Worm (Caenorhabditis elegans): ENCODE data around the gene rop-1.

The rop-1 gene

DNA sequence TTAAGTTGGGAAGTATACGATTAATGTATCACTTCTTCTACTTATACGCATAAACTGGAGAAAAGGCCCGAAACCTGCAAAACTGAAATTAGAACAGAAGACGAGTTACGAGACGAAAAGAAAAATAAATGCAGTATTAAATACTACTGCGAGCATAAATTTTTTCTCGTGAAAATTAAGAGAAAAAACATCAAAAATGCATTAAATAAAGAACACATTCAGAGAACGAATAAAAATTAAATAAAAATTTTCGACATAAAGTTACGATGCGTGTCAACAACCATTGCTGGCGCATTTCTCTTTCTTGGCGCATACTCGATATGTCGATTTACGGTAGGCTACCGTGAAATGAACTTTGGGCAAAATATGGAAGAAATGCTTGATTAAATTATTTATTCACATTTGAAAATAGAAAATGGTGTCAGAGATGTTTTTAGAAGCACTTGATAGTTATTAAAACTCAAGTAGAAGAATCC, 50.0 kb downstream of the rop-1 start, which contains the start of the genes ZK856.19 and ZK856.11:
ZK856.19 (minus strand) TSS at position 51 of the 476 bp plus-strand sequence.
ZK856.11 (minus strand) TSS at position 76 of the 476 bp plus-strand sequence.
- TF ChIP-seq ceh-88 (GFP tag; IDR thresholded peaks at IDR 0.05) (no peak), xbp-1 (tag; optimal IDR thresholded peaks at IDR 0.05) (peak; percentile 77), ets-5 (GFP tag; IDR thresholded peaks at IDR 0.05) (no peak), unc-30 (tag; optimal IDR thresholded peaks at IDR 0.05) (no peak), C04F5.9 (tag; optimal IDR thresholded peaks at IDR 0.05) (no peak), tlp-1 (tag; optimal IDR thresholded peaks at IDR 0.05) (no peak), nhr-77 (tag; optimal IDR thresholded peaks at IDR 0.05) (peak; percentile 24), nhr-20 (tag; optimal IDR thresholded peaks at IDR 0.05) (peak; percentile 78), nhr-84 (tag; optimal IDR thresholded peaks at IDR 0.05) (no peak), ceh-82 (tag; optimal IDR thresholded peaks at IDR 0.05) (peak; percentile 21 to 47 (median 40)), mep-1 (tag; optimal IDR thresholded peaks at IDR 0.05) (peak; percentile 88), fos-1 (tag; optimal IDR thresholded peaks at IDR 0.05) (peak; percentile 27), isw-1 (GFP tag; IDR thresholded peaks at IDR 0.05) (peak; percentile 58), ceh-63 (GFP tag; optimal IDR thresholded peaks at IDR 0.05) (no peak), lin-15B (tag; optimal IDR thresholded peaks at IDR 0.05) (peak; percentile 78), Y116A8C.19 (tag; optimal IDR thresholded peaks at IDR 0.05; ENCODE audit: borderline replicate concordance) (no peak), nhr-28 (tag; optimal IDR thresholded peaks at IDR 0.05) (no peak), fkh-10 (GFP tag; optimal IDR thresholded peaks at IDR 0.05) (no peak), snu-23 (GFP tag; optimal IDR thresholded peaks at IDR 0.05) (peak; percentile 79), nhr-11 (tag; optimal IDR thresholded peaks at IDR 0.05) (peak; percentile 33), zag-1 (tag; optimal IDR thresholded peaks at IDR 0.05) (no peak), grh-1 (GFP tag; IDR thresholded peaks at IDR 0.05) (peak; percentile 55; the same call in 1 of the 2 replicates), hlh-4 (tag; optimal IDR thresholded peaks at IDR 0.05) (no peak), fkh-4 (tag; optimal IDR thresholded peaks at IDR 0.05; ENCODE audit: borderline replicate concordance) (no peak), lin-14 (GFP tag; optimal IDR thresholded peaks at IDR 0.05) (peak; percentile 69), ceh-8 (GFP tag; optimal IDR thresholded peaks at IDR 0.05) (no peak), nhr-71 (tag; optimal IDR thresholded peaks at IDR 0.05) (peak; percentile 85), blmp-1 (tag; optimal IDR thresholded peaks at IDR 0.05) (peak; percentile 76), sup-37 (GFP tag; optimal IDR thresholded peaks at IDR 0.05) (no peak), nhr-76 (tag; optimal IDR thresholded peaks at IDR 0.05) (no peak), vab-15 (tag; optimal IDR thresholded peaks at IDR 0.05) (no peak), fkh-8 (tag; optimal IDR thresholded peaks at IDR 0.05) (no peak), lin-39 (tag; optimal IDR thresholded peaks at IDR 0.05) (peak; percentile 37), ama-1 (optimal IDR thresholded peaks at IDR 0.05) (peak; percentile 6), nhr-85 (tag) (peak; percentile 86), lsy-2 (tag; optimal IDR thresholded peaks at IDR 0.05) (peak; percentile 79 to 88), swsn-7 (tag; optimal IDR thresholded peaks at IDR 0.05) (peak; percentile 77), lin-13 (GFP tag; optimal IDR thresholded peaks at IDR 0.05) (peak; percentile 1), nhr-47 (tag; optimal IDR thresholded peaks at IDR 0.05) (peak; percentile 83), tbx-2 (tag; optimal IDR thresholded peaks at IDR 0.05) (peak; percentile 78), zip-4 (GFP tag; optimal IDR thresholded peaks at IDR 0.05) (peak; percentile 4), jun-1 (tag; optimal IDR thresholded peaks at IDR 0.05) (no peak), elt-3 (tag; optimal IDR thresholded peaks at IDR 0.05) (peak in 2 of 6 experiments; percentile 2 to 18), nhr-237 (tag; optimal IDR thresholded peaks at IDR 0.05) (no peak), mdl-1 (tag; optimal IDR thresholded peaks at IDR 0.05) (no peak), C34B4.2 (tag; optimal IDR thresholded peaks at IDR 0.05) (no peak), pqm-1 (tag; optimal IDR thresholded peaks at IDR 0.05) (no peak), efl-3 (GFP tag; optimal IDR thresholded peaks at IDR 0.05) (no peak), skn-1 (tag; optimal IDR thresholded peaks at IDR 0.05) (peak; percentile 37), aly-2 (tag; optimal IDR thresholded peaks at IDR 0.05) (peak; percentile 39), lir-3 (tag; optimal IDR thresholded peaks at IDR 0.05; ENCODE audit: poor library complexity) (peak; percentile 50), pax-3 (tag; optimal IDR thresholded peaks at IDR 0.05) (no peak), sptf-1 (tag; optimal IDR thresholded peaks at IDR 0.05) (no peak), sox-4 (tag; optimal IDR thresholded peaks at IDR 0.05) (peak; percentile 0)
